Fruit fly (Drosophila melanogaster): ENCODE results near the gene IFT57.

dm6 chr2L:3573907-3574306, 43.3 kb downstream of the IFT57 start:
- TF ChIP-seq CG8478 (optimal IDR thresholded peaks at IDR 0.05) (no peak), CTCF (optimal IDR thresholded peaks at IDR 0.05) (no peak)
